Fruit fly (Drosophila melanogaster) whole organism, prepupa: ENCODE measurements around the gene CG43168.

Experiments used
- Blimp-1 ChIP-seq: fragments of 200-800 bp; sonication (Bioruptor generic); optimal IDR thresholded peaks from 3 replicates; lab custom pipeline; 2017; ENCODE audit warnings: missing biosample characterization, missing genetic modification characterization, mild to moderate bottlenecking, moderate library complexity, missing genetic modification reagents
- CG10631 ChIP-seq: fragments of 200-800 bp; sonication (Bioruptor generic); optimal IDR thresholded peaks from 2 replicates; lab custom pipeline; 2016; ENCODE audit warnings: missing biosample characterization, missing genetic modification characterization
- CG10669 ChIP-seq: fragments of 200-800 bp; sonication (Bioruptor generic); optimal IDR thresholded peaks from 3 replicates; lab custom pipeline; 2018; ENCODE audit warnings: missing biosample characterization, mild to moderate bottlenecking, missing genetic modification characterization, moderate library complexity
- CG31627 ChIP-seq: fragments of 200-800 bp; sonication (Bioruptor generic); optimal IDR thresholded peaks from 3 replicates; lab custom pipeline; 2016; ENCODE audit warnings: missing biosample characterization, missing genetic modification characterization
- CG3919 ChIP-seq: fragments of 200-800 bp; sonication (Bioruptor generic); optimal IDR thresholded peaks from 3 replicates; lab custom pipeline; 2016; ENCODE audit warnings: missing biosample characterization, missing genetic modification characterization
- CG6854 ChIP-seq: fragments of 200-800 bp; sonication (Bioruptor generic); optimal IDR thresholded peaks from 2 replicates; lab custom pipeline; 2017; ENCODE audit warnings: missing biosample characterization, mild to moderate bottlenecking, missing genetic modification characterization
- Eip78C ChIP-seq: fragments of 200-800 bp; sonication (Bioruptor generic); peaks from one replicate; lab custom pipeline; 2016; ENCODE audit warnings: missing biosample characterization, missing genetic modification characterization
- Hr39 ChIP-seq: fragments of 200-800 bp; sonication (Bioruptor generic); optimal IDR thresholded peaks from 2 replicates; lab custom pipeline; 2016; ENCODE audit warnings: missing biosample characterization, missing genetic modification characterization
- OdsH ChIP-seq: fragments of 200-800 bp; sonication (Bioruptor generic); optimal IDR thresholded peaks from 3 replicates; lab custom pipeline; 2016; ENCODE audit warnings: missing biosample characterization, missing genetic modification characterization
- Sox14 ChIP-seq: fragments of 200-800 bp; sonication (Bioruptor generic); optimal IDR thresholded peaks from 3 replicates; lab custom pipeline; 2016; ENCODE audit warnings: missing biosample characterization, missing genetic modification characterization
- Sox15 ChIP-seq: fragments of 200-800 bp; sonication (Bioruptor generic); optimal IDR thresholded peaks from 3 replicates; lab custom pipeline; 2016; ENCODE audit warnings: missing biosample characterization, missing genetic modification characterization
- lz ChIP-seq: fragments of 200-800 bp; sonication (Bioruptor generic); optimal IDR thresholded peaks from 3 replicates; lab custom pipeline; 2016; ENCODE audit warnings: missing biosample characterization, missing genetic modification characterization
- pdm3 ChIP-seq: fragments of 200-800 bp; sonication (Bioruptor generic); optimal IDR thresholded peaks from 3 replicates; lab custom pipeline; 2016; ENCODE audit warnings: missing biosample characterization, missing genetic modification characterization

dm6 chr3L:6261230-6261629 lies 14.4 kb upstream of the CG43168 start:
- no peak for TF ChIP-seq Eip78C (GFP tag; lab: Kevin White, UChicago)
- no peak for TF ChIP-seq Blimp-1 (GFP tag; lab: Kevin White, UChicago)
- TF ChIP-seq Hr39 (GFP tag; lab: Kevin White, UChicago), result no peak
- no peak for TF ChIP-seq OdsH (GFP tag; lab: Kevin White, UChicago)
- TF ChIP-seq CG10669 (GFP tag; lab: Kevin White, UChicago), result no peak
- TF ChIP-seq Sox14 (GFP tag; lab: Kevin White, UChicago), result no peak
- no peak for TF ChIP-seq CG10631 (GFP tag; lab: Kevin White, UChicago)
- TF ChIP-seq Sox15 (GFP tag; lab: Kevin White, UChicago), result no peak
- no peak for TF ChIP-seq lz
- TF ChIP-seq CG3919, result no peak
- TF ChIP-seq CG31627 (GFP tag; lab: Kevin White, UChicago), result no peak
- no peak for TF ChIP-seq pdm3 (GFP tag; lab: Kevin White, UChicago)
- TF ChIP-seq CG6854 (GFP tag; lab: Kevin White, UChicago), result no peak
